Fruit fly (Drosophila melanogaster): Measurements from ENCODE around the gene fy.

Gene fy

DNA sequence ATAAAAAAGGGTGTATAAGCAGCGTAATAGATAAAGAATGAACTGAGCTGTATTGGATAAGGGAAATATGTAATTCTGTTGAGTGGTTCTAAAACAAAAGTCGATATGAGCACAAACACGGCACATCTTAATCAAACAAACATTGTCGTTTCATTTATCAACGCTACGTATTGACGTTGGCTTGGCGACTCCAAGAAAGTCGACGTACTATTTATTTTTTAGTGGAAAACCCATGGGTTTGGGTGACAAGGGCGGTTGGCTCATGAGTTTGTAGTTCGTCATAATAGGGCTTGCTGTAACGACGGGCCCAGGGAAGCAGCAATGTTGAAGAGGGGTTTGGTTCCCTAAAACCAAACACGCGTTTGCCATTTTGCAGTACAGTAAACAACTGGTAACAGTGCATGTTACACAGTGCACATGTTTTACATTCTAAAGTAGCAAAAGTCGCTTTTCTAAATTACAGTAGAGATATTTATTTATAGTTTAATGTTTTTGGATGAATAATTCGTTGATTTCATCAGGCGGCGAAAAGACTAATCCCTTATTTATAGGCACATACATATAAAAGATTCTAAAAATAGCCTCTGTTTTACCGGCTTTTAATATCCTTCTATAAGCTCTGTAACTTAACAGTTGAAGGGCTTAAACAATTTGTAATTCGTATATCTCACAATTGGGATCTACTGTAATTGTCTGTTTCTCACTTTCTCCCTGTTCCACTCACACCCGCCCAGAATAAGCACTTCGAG is 41.7 kb downstream of the fy start (continued):
- TF ChIP-seq klu (GFP tag; IDR thresholded peaks at IDR 0.05) (no peak), kni (GFP tag; optimal IDR thresholded peaks at IDR 0.05) (peak; percentile 46), Nf-YA (GFP tag; IDR thresholded peaks at IDR 0.05) (no peak), Sry-β (GFP tag; optimal IDR thresholded peaks at IDR 0.05) (no peak), HLHmδ (GFP tag; optimal IDR thresholded peaks at IDR 0.05) (no peak), tna (GFP tag; IDR thresholded peaks at IDR 0.05; ENCODE audit: partially characterized antibody) (no peak), CG11560 (tag; IDR thresholded peaks at IDR 0.05) (no peak), CG12391 (tag; optimal IDR thresholded peaks at IDR 0.05) (no peak), NC2β (GFP tag; optimal IDR thresholded peaks at IDR 0.05) (no peak), ato (GFP tag; IDR thresholded peaks at IDR 0.05; ENCODE audit: partially characterized antibody) (no peak), ind (GFP tag; optimal IDR thresholded peaks at IDR 0.05) (peak; percentile 2), CrebB (tag; optimal IDR thresholded peaks at IDR 0.05) (no peak), CG8359 (GFP tag; optimal IDR thresholded peaks at IDR 0.05; ENCODE audit: borderline replicate concordance) (no peak), CG1529 (GFP tag; optimal IDR thresholded peaks at IDR 0.05) (no peak), MBD-R2 (GFP tag; IDR thresholded peaks at IDR 0.05) (peak; percentile 20; the same call in 1 of the 2 replicates), CG6683 (GFP tag; optimal IDR thresholded peaks at IDR 0.05) (no peak), amos (GFP tag; IDR thresholded peaks at IDR 0.05; ENCODE audit: partially characterized antibody) (no peak), Spps (tag; optimal IDR thresholded peaks at IDR 0.05) (no peak), CkIIα-i1 (GFP tag; IDR thresholded peaks at IDR 0.05) (no peak), CG17359 (tag; optimal IDR thresholded peaks at IDR 0.05) (no peak), vfl (GFP tag; optimal IDR thresholded peaks at IDR 0.05) (no peak), H15 (GFP tag; IDR thresholded peaks at IDR 0.05) (no peak), Hsf (GFP tag; optimal IDR thresholded peaks at IDR 0.05) (peak; percentile 21), ash1 (GFP tag; optimal IDR thresholded peaks at IDR 0.05) (no peak), CG9215 (GFP tag; IDR thresholded peaks at IDR 0.05) (no peak), CG2678 (tag; optimal IDR thresholded peaks at IDR 0.05) (peak; percentile 52), Blimp-1 (GFP tag; optimal IDR thresholded peaks at IDR 0.05) (peak; percentile 50), CG18262 (tag; optimal IDR thresholded peaks at IDR 0.05) (peak; percentile 43), ftz-f1 (GFP tag; optimal IDR thresholded peaks at IDR 0.05) (no peak), CG9932 (GFP tag; IDR thresholded peaks at IDR 0.05) (no peak), bigmax (GFP tag; optimal IDR thresholded peaks at IDR 0.05) (no peak), CG2889 (GFP tag; IDR thresholded peaks at IDR 0.05) (no peak), Abd-B (GFP tag; optimal IDR thresholded peaks at IDR 0.05) (no peak), ab (GFP tag; optimal IDR thresholded peaks at IDR 0.05) (no peak), CG7271 (tag; optimal IDR thresholded peaks at IDR 0.05) (no peak), Hmr (GFP tag; optimal IDR thresholded peaks at IDR 0.05) (peak; percentile 43), HmgD (GFP tag; optimal IDR thresholded peaks at IDR 0.05) (no peak), CG9727 (GFP tag; optimal IDR thresholded peaks at IDR 0.05) (peak; percentile 45), schlank (tag; optimal IDR thresholded peaks at IDR 0.05) (no peak), Elba2 (GFP tag; optimal IDR thresholded peaks at IDR 0.05) (no peak), Usf (GFP tag; optimal IDR thresholded peaks at IDR 0.05) (no peak), zfh1 (GFP tag; IDR thresholded peaks at IDR 0.05) (no peak), dan (GFP tag; IDR thresholded peaks at IDR 0.05) (no peak), CG12769 (tag; optimal IDR thresholded peaks at IDR 0.05) (no peak), da (GFP tag; optimal IDR thresholded peaks at IDR 0.05) (no peak), CG31441 (GFP tag; IDR thresholded peaks at IDR 0.05) (0 out of 2 replicates have a peak, but pooled peaks have one; percentile 20), ro (GFP tag; IDR thresholded peaks at IDR 0.05) (no peak), lab (GFP tag; optimal IDR thresholded peaks at IDR 0.05) (peak; percentile 49), so (GFP tag; IDR thresholded peaks at IDR 0.05) (no peak)
